1 fruit fly cellular context compared by ENCODE assay signal in the genomic region with DNA sequence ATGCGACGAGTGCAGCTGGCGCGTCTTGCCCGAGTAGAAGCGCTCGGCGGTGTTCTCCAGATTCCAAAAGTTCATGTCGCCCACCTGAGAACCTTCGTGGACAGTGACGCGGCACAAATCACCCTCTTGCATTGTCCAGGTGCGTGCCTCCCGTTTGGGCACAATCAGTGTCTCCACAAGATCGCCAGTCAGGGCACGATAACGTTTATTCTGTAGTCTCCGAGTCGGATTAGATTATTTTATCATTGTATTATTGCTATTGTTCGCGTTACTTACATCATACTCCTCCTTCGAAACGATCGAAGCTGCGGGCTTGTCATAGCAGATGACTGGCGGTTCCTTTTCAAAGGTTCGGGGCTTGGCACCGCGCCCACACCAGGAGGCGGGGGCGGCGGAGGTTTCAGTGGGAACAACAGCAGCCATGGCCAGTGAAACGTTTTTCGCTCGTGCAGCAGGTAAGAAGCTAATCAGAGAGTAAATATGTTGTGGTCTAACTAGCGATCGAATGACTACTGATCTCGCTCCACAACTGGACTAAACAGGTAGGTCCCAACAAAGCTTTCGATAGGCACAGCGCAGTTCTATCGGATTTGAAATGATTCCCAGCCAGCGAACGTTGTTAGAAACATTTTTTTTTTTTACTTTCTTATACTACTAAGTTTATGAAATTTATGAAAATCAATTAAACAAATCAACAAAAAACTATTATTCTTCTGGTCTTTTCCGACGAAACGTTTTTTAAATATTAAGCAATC.
TF ChIP-seq lines count a peak whose summit lies in the region.

A gene (minus strand): TSS at position 518 of the 755 bp plus-strand sequence.

TF ChIP-seq in whole organism, embryonic, 481 proteins besides CTCF, POLR2A, EP300 and RAD21 (continued from another document):
- TF ChIP-seq cwo (GFP tag; optimal IDR thresholded peaks at IDR 0.05; lab: Kevin White, UChicago) (peak; percentile 73), Hey (tag; optimal IDR thresholded peaks at IDR 0.05; lab: Kevin White, UChicago) (peak; percentile 86), CG11696 (GFP tag; IDR thresholded peaks at IDR 0.05; lab: Robert Waterston, UW) (no peak), CG32767 (GFP tag; IDR thresholded peaks at IDR 0.05; lab: Robert Waterston, UW) (no peak), rib (GFP tag; IDR thresholded peaks at IDR 0.05; lab: Robert Waterston, UW) (no peak), Dad (GFP tag; optimal IDR thresholded peaks at IDR 0.05; lab: Kevin White, UChicago) (no peak), disco-r (GFP tag; optimal IDR thresholded peaks at IDR 0.05; lab: Kevin White, UChicago) (no peak), exex (tag; optimal IDR thresholded peaks at IDR 0.05; lab: Kevin White, UChicago) (peak; percentile 22), E2f2 (GFP tag; IDR thresholded peaks at IDR 0.05; lab: Robert Waterston, UW) (peak; percentile 68), D19A (tag; optimal IDR thresholded peaks at IDR 0.05; lab: Kevin White, UChicago) (no peak), Dip2 (GFP tag; IDR thresholded peaks at IDR 0.05; lab: Robert Waterston, UW) (no peak), CG7839 (tag; optimal IDR thresholded peaks at IDR 0.05; lab: Kevin White, UChicago) (no peak), CG13287 (GFP tag; IDR thresholded peaks at IDR 0.05; lab: Robert Waterston, UW; ENCODE audit: partially characterized antibody) (peak; percentile 30; the same call in 1 of the 2 replicates), CG4820 (GFP tag; optimal IDR thresholded peaks at IDR 0.05; lab: Kevin White, UChicago) (no peak), Dp (GFP tag; optimal IDR thresholded peaks at IDR 0.05; lab: Kevin White, UChicago) (peak; percentile 59), CG32532 (GFP tag; IDR thresholded peaks at IDR 0.05; lab: Robert Waterston, UW) (no peak), Med (GFP tag; lab: Kevin White, UChicago) (peak; percentile 54), Abd-B (GFP tag; optimal IDR thresholded peaks at IDR 0.05; lab: Kevin White, UChicago) (no peak), Elba2 (GFP tag; optimal IDR thresholded peaks at IDR 0.05; lab: Kevin White, UChicago) (no peak), CG3065 (GFP tag; optimal IDR thresholded peaks at IDR 0.05; lab: Kevin White, UChicago) (no peak), lbe (GFP tag; optimal IDR thresholded peaks at IDR 0.05; lab: Kevin White, UChicago) (no peak), Meics (GFP tag; optimal IDR thresholded peaks at IDR 0.05; lab: Kevin White, UChicago) (no peak), CG10147 (GFP tag; optimal IDR thresholded peaks at IDR 0.05; lab: Kevin White, UChicago) (no peak), Fer1 (GFP tag; optimal IDR thresholded peaks at IDR 0.05; lab: Kevin White, UChicago) (peak; percentile 33), CG1603 (tag; optimal IDR thresholded peaks at IDR 0.05; lab: Kevin White, UChicago) (no peak), psq (GFP tag; optimal IDR thresholded peaks at IDR 0.05; lab: Kevin White, UChicago) (no peak), Taf1 (GFP tag; IDR thresholded peaks at IDR 0.05; lab: Robert Waterston, UW) (no peak), chm (GFP tag; IDR thresholded peaks at IDR 0.05; lab: Robert Waterston, UW) (0 out of 2 replicates have a peak, but pooled peaks have one; percentile 7), Asciz (GFP tag; optimal IDR thresholded peaks at IDR 0.05; lab: Kevin White, UChicago) (no peak), Side (GFP tag; optimal IDR thresholded peaks at IDR 0.05; lab: Kevin White, UChicago) (no peak), CG12071 (GFP tag; optimal IDR thresholded peaks at IDR 0.05; lab: Kevin White, UChicago) (no peak), amos (GFP tag; IDR thresholded peaks at IDR 0.05; lab: Robert Waterston, UW; ENCODE audit: partially characterized antibody) (peak; percentile 28; the same call in 1 of the 2 replicates), CG15514 (GFP tag; optimal IDR thresholded peaks at IDR 0.05; lab: Kevin White, UChicago) (peak; percentile 37), CG13296 (GFP tag; optimal IDR thresholded peaks at IDR 0.05; lab: Kevin White, UChicago) (no peak), chinmo (GFP tag; IDR thresholded peaks at IDR 0.05; lab: Robert Waterston, UW; ENCODE audit: partially characterized antibody) (no peak), Bgb (GFP tag; IDR thresholded peaks at IDR 0.05; lab: Robert Waterston, UW; ENCODE audit: partially characterized antibody) (peak; percentile 39; the same call in 1 of the 2 replicates)
TF ChIP-seq in whole organism, embryonic: peak in this region for 21.
